Worm (Caenorhabditis elegans) whole organism, dauer: Measurements from ENCODE around the gene H10E21.1.

Source experiments
- unc-62 ChIP-seq: sonication (generic microtip); optimal IDR thresholded peaks from 2 replicates; lab custom pipeline; 2017; ENCODE audit warnings: missing biosample characterization, missing genetic modification reagents, missing genetic modification characterization

H10E21.1 gene

ce11 chrIII:39516-39915 is 23.9 kb downstream of the H10E21.1 start:
- no peak for TF ChIP-seq unc-62 (GFP tag; lab: Kevin White, UChicago)

DNA sequence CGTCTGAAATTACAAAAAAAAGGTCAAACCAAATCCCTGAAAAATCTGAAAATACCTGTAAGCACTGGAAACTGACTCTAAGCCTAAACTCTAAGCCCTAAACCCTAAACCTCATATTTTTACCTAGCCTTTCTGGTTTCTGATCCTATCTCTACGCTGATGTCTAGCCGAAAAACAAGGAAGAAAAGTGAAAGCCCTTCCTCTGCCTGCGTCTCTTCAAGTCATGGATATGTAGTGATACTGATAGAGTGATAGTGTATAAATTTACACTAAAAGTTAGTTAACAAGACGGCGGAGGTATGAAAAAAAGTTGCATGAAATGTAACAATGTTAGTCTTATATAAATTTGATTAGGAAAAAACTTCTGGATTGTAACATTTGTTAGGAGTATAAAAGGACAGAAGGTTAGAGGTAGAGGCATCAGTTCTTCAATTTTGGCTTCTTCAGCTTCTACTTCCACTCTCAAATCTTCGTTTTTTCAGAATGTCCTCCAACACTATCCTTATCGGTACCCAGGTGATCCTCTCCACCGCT is 25.1 kb downstream of the H10E21.1 start, which contains the start of gene col-88:
col-88 (plus strand) TSS at position 484 of the 534 bp plus-strand sequence.
- TF ChIP-seq unc-62 (GFP tag; lab: Kevin White, UChicago) = no peak

- TF ChIP-seq unc-62 (GFP tag; lab: Kevin White, UChicago) = no peak
These were observed 25.9 kb downstream of the H10E21.1 start for ce11 chrIII:41484-41883.

ce11 chrIII:42725-43124 is 27.2 kb downstream of the H10E21.1 start:
- no peak for TF ChIP-seq unc-62 (GFP tag; lab: Kevin White, UChicago)

ce11 chrIII:48329-48728 is 32.8 kb downstream of the H10E21.1 start:
- TF ChIP-seq unc-62 (GFP tag; lab: Kevin White, UChicago) = no peak

DNA sequence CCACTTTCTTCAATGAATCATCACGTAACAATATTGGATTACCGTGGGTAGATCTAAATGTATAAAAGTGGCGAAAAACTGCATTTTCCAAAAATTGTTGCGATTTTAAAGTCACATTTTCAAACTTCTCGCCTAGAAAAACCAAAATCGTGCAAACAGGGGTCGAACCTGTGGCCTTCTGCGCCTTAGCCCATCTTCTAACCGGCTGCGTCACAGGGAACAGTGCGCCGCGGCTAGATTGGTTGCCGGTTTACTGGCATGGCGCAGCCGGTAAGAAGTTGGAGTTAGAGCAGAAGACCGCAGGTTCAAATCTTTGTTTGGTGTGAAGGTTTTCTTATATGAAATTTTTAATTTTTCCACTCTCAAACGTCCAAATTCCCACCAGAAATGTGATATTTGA is 33.5 kb downstream of the H10E21.1 start:
- no peak for TF ChIP-seq unc-62 (GFP tag; lab: Kevin White, UChicago)

ce11 chrIII:50418-50817 is 34.8 kb downstream of the H10E21.1 start:
- TF ChIP-seq unc-62 (GFP tag; lab: Kevin White, UChicago) = no peak

DNA sequence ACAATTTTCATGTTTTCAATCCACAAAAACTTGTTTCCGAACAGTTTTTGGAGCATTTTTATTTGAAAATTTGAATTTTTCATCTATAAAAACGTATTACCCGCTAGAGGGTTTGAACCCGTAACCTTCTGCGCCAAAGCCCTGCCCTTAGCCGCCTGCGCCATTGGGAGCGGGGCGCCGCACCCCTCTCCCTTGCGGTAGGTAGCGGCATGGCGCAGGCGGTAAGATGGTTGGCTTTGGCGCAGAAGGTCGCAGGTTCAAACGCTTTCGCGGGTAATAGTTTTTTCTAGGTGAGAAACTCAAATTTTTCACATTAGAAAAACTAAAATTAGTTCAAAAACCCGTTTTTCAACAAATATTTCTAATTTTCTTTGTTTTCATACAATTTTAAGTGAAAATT is 36.0 kb downstream of the H10E21.1 start:
- TF ChIP-seq unc-62 (GFP tag; lab: Kevin White, UChicago) = no peak

DNA sequence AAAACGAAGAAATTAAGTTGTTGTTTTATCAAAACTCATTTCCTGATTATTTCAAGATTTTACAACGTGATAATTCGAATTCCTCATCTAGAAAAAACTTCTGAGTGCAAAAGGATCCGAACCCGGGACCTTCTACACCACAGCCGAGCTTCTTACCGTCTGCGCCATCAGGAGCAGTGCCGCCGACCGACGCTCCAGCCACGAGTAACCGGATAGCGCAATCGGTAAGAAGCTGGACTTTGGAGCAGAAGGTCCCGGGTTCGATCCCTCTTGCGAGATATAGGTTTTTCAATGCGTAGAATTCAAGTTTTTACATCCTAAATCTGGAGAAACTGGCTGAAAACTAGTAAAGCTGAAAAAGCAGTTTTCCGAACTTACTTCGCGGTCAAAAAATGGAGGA is 38.1 kb downstream of the H10E21.1 start:
- TF ChIP-seq unc-62 (GFP tag; lab: Kevin White, UChicago) = no peak

DNA sequence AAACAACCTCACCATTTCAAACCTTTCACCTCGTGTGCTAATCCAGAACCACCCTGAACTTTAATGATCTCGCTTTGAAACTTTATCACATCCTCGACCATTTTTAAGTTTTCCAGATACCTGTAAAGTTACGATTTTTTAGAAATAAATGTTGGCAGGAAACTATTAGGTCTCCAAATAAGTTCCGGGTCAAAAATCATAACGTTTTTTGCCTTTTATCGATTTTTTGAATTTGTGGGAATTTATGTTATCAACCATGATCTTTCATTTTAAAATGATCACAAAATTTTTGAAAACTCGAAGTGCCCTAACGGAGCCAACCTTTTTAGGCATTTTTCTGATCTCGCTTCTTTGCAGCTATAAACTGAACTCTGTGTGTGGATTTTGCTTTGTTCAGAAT is 45.5 kb downstream of the H10E21.1 start, which contains the start of gene btb-5:
btb-5 (minus strand) TSS at position 101 of the 400 bp plus-strand sequence.
- no peak for TF ChIP-seq unc-62 (GFP tag; lab: Kevin White, UChicago)

ce11 chrIII:62383-62873 is 46.9 kb downstream of the H10E21.1 start:
- no peak for TF ChIP-seq unc-62 (GFP tag; lab: Kevin White, UChicago)

DNA sequence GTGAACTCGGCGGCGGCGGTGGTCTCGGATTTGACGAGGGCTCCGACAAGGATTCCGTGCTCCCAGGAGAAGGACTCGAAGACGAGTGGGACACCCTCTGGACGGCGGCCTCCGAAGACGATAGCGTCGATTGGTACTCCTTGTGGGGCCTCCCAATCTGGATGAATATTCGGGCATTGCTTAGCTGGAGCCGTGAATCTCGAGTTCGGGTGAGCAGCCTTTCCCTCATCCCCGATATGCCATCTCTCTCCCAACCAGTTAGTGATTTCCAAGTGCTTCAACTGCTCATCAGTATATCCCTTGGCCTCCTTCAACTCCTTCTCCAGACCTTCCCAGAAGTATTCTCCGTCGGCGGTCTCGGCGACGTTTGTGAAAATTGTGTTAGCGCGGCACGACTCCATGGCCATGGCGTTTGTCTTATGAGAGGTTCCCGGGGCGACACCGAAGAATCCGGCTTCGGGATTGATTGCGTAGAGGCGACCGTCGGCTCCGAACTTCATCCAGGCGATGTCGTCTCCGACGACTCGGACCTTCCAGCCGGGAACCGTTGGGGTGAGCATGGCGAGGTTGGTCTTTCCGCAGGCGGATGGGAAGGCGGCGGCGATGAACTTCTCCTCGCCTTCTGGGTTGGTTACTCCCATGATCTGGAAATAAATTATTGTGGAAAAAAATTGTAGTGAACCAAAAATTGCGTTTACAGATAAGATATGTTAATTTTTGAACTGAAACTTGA is 48.2 kb downstream of the H10E21.1 start:
- TF ChIP-seq unc-62 (GFP tag; lab: Kevin White, UChicago) = no peak

DNA sequence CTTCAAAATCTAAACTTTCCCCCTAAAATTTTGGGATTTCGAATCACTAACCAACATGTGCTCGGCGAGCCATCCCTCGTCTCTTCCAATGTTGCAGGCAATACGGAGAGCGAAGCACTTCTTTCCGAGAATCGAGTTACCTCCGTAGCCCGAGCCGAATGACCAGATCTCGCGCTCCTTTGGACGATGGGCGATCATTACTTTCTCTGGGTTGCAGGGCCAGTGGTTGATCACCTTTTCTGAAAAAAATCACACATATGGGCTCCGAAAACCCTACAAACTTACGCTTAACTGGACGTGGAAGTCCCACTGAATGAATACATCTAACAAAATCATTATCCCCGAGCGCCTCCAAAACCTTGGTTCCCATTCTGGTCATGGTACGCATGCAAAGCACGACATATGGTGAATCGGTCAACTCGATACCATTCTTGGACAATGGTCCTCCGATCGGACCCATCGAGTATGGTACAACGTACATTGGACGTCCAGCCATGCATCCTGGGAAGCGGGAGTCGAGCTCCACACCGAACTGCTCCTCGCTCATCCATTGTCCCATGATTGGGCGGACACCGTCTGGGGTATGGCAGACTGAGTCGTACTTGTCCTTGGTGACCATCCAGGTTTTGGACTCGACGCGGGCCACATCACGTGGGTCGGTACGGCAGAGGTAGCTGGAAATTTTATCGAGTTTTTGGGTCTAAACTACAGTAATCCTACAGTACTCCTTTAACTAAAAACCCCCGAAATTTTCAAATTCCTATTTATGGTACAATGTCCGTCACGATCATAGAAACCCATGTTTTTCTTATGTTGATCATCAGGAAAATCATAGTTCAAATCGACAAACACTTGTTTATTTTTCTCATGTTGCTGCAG is 49.4 kb downstream of the H10E21.1 start:
- TF ChIP-seq unc-62 (GFP tag; lab: Kevin White, UChicago) = no peak

ce11 chrIII:65626-65937 is 50.0 kb downstream of the H10E21.1 start:
- no peak for TF ChIP-seq unc-62 (GFP tag; lab: Kevin White, UChicago)

ce11 chrIII:66160-66559 is 50.6 kb downstream of the H10E21.1 start, which contains the start of gene pck-1:
Gene pck-1, minus strand, starts transcription at chrIII:66260.
- TF ChIP-seq unc-62 (GFP tag; lab: Kevin White, UChicago) = no peak
